Fruit fly (Drosophila melanogaster): ENCODE data around the gene Cerk.

Gene Cerk

DNA sequence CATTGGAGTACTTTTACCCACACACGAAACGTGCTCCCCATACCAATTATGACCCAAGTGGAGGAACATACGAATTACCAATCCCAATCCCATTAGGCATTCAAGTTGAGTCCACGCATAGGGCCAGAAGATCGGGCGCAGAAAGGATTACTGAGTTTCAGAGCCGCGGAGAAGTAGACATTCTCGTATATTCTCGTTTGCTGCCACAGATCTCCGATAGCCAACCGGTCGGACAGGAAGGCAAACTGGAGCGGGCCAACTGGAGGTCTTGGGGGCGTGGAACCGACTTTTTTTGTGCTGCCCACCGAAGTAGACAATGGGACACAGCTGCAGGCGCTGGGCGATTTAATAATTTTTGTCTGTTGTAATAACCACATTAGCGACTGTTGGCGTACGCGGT lies 20.9 kb upstream of the Cerk start:
- no peak for TF ChIP-seq EcR (GFP tag; optimal IDR thresholded peaks at IDR 0.05)
- no peak for TF ChIP-seq psq (optimal IDR thresholded peaks at IDR 0.05)
- TF ChIP-seq pan (optimal IDR thresholded peaks at IDR 0.05) = no peak
- no peak for TF ChIP-seq Dll (optimal IDR thresholded peaks at IDR 0.05)
- TF ChIP-seq usp (GFP tag; optimal IDR thresholded peaks at IDR 0.05) = no peak
- no peak for TF ChIP-seq CG8478 (optimal IDR thresholded peaks at IDR 0.05)

DNA sequence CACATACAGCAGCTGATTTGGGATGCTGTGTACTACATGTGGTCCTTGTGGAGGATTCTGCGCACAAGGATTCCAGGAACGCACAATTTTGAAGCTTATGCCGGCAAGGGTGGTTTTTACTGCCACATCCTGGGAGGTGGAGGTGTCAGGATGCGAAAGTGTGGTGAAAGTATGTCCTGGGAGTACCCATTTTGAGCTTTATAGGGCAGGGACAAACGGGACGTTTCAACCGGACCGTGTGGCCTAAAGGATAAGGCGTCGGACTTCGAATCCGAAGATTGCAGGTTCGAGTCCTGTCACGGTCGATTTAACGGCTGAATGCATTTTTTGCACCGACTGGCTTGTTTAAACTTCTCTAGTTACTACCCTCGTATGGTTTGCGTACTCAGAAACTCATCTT lies 19.9 kb upstream of the Cerk start:
- TF ChIP-seq Dll (optimal IDR thresholded peaks at IDR 0.05) (no peak), usp (GFP tag; optimal IDR thresholded peaks at IDR 0.05) (no peak), psq (optimal IDR thresholded peaks at IDR 0.05) (no peak), pan (optimal IDR thresholded peaks at IDR 0.05) (no peak), EcR (GFP tag; optimal IDR thresholded peaks at IDR 0.05) (no peak), CG8478 (optimal IDR thresholded peaks at IDR 0.05) (no peak)

DNA sequence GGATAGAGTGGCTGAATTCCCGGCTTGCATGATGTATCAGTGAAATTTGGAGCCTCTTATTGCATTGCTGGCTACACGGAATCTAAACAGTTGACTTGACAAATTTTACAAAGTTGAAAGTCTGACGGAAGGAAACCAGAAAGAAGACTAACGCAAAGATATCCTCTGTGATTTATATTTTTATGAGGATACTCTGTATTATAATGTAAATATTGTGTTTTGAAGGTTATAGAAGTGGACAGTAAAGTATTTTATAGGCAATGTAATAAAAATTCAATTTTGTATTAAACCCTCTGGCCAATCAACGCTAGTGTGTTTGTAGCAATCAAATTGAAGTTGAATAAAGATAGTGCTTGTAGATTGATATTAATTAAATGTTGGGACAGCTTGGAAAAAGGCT lies 19.5 kb upstream of the Cerk start, which contains the start of gene CG14668:
CG14668 (minus strand) TSS at position 101 of the 400 bp plus-strand sequence.
- TF ChIP-seq usp (GFP tag; optimal IDR thresholded peaks at IDR 0.05) (no peak), pan (optimal IDR thresholded peaks at IDR 0.05) (no peak), Dll (optimal IDR thresholded peaks at IDR 0.05) (no peak), psq (optimal IDR thresholded peaks at IDR 0.05) (no peak), CG8478 (optimal IDR thresholded peaks at IDR 0.05) (no peak)

DNA sequence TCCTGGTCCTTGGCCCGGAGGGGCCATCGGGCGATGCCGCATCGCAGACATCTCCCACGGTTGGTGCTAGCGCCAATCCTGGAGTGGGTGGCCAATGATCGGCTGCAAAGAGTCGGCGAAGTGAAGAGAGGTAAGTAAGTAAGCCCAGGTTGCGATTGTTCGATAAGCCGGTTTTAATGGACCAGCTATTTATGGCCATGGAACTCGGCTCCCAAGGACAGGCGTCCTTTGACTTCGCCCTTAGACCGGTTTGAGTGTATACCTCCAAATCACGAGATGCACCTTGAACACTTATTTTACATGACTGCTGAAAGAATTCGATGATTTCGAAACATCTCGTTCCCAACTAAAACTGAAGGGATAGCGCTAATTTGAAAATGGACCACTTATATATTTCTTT lies 17.7 kb upstream of the Cerk start:
- TF ChIP-seq psq (optimal IDR thresholded peaks at IDR 0.05) = no peak
- TF ChIP-seq usp (GFP tag; optimal IDR thresholded peaks at IDR 0.05) = no peak
- TF ChIP-seq Dll (optimal IDR thresholded peaks at IDR 0.05) = no peak
- TF ChIP-seq pan (optimal IDR thresholded peaks at IDR 0.05) = no peak
- TF ChIP-seq CG8478 (optimal IDR thresholded peaks at IDR 0.05) = no peak
- TF ChIP-seq EcR (GFP tag; optimal IDR thresholded peaks at IDR 0.05) = no peak

DNA sequence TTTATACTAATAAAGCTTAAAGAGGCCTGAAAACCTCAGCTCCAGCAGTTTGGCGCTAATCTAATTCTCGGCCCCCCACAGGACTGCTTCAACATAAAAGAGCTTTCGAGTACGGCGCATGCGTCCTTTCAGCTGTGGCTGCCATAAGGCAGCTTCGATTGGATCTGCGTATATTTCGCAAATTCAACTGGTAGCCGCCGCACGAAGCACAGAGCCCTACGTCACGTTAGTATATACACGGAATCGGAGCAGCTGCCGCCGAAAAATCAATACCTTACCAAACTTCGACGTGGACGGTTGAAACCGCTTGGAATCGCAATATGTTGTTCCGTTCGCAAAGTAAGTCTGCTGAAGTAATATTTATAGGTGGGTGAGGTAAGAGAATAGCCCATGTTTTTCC lies 8.5 kb upstream of the Cerk start, which contains the start of gene 7B2:
7B2 (plus strand) TSS at position 169 of the 400 bp plus-strand sequence.
- TF ChIP-seq EcR (GFP tag; optimal IDR thresholded peaks at IDR 0.05) = no peak
- TF ChIP-seq usp (GFP tag; optimal IDR thresholded peaks at IDR 0.05) = no peak
- no peak for TF ChIP-seq CG8478 (optimal IDR thresholded peaks at IDR 0.05)
- no peak for TF ChIP-seq Dll (optimal IDR thresholded peaks at IDR 0.05)
- TF ChIP-seq pan (optimal IDR thresholded peaks at IDR 0.05) = no peak
- no peak for TF ChIP-seq psq (optimal IDR thresholded peaks at IDR 0.05)

DNA sequence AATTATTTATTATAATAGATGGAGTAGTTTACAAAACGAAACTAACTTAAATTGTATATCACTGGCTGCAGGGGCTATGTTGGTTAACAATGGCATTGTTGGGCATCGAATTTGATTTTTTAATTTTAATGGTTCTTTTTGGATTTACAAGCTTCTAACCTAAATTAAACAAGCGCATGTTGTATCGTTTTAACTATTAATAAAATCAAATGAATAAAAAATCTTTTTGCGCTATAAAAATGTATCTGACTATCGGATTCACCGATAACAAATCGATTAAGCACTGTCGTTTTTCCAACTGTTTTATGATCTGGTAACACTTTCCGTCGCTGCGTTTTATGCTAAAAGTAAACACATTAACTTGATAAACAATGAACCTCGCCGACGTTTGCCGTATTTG lies 6.6 kb upstream of the Cerk start, which contains the start of the genes hd and CG14667:
hd (minus strand) TSS at position 243 of the 400 bp plus-strand sequence.
CG14667 (plus strand) TSS at position 303 of the 400 bp plus-strand sequence.
- TF ChIP-seq Dll (optimal IDR thresholded peaks at IDR 0.05) (no peak), EcR (GFP tag; optimal IDR thresholded peaks at IDR 0.05) (no peak), usp (GFP tag; optimal IDR thresholded peaks at IDR 0.05) (no peak), psq (optimal IDR thresholded peaks at IDR 0.05) (no peak), CG8478 (optimal IDR thresholded peaks at IDR 0.05) (no peak), pan (optimal IDR thresholded peaks at IDR 0.05) (no peak)

DNA sequence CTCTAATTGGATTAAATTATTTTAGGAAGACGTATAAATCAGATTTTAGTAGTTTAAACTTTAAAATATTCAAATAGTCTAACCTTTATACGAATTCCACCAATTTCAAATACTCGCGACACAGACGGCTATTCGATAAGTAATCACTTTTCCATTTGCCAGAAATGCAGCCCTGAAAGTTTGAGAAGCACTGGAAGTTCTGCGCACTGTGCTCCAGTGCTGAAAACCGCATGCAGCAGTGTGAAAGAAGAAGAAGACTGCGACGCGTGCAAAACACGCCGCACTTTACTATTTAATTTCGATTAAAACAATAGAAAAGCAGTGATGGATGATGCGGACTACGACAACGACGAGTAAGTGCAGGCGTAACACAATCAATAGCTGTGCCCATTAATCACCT lies 3.5 kb upstream of the Cerk start, which contains the start of gene Polr2F:
Polr2F (plus strand) TSS at position 233 of the 400 bp plus-strand sequence.
- TF ChIP-seq EcR (GFP tag; optimal IDR thresholded peaks at IDR 0.05) = no peak
- TF ChIP-seq psq (optimal IDR thresholded peaks at IDR 0.05) = peak; percentile 28

DNA sequence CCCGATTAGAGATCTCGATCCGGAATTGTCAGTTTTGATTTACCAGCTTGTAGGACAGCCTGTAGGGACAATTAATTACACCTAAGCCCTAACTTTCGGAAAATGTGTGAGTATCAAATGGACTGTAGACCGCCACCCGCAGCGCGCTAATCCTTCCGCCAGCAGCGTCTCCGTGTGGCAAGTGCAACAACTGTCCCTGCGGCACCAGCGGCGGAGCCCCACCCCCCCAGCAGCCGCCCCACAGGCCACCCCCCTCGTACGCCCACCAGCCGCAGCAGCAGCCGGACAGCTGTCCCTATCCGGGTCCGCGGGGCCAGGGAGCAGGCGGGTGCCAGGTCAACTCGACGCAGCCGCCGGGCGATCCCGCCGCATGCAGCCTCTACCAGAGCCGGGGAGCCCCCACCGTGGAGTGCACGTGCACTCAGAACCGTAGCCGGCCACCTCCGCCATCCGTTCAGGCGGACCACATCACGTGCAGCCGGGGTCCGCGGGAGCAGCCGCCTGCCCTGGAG lies 1.4 kb upstream of the Cerk start, which contains the start of the genes CG31542 and CG34277:
CG31542 (plus strand) TSS at position 51 of the 512 bp plus-strand sequence.
CG34277 (plus strand) TSS at position 51 of the 512 bp plus-strand sequence.
- TF ChIP-seq usp (GFP tag; optimal IDR thresholded peaks at IDR 0.05) (no peak), Dll (optimal IDR thresholded peaks at IDR 0.05) (no peak), EcR (GFP tag; optimal IDR thresholded peaks at IDR 0.05) (no peak), pan (optimal IDR thresholded peaks at IDR 0.05) (no peak), psq (optimal IDR thresholded peaks at IDR 0.05) (no peak), CG8478 (optimal IDR thresholded peaks at IDR 0.05) (no peak)

DNA sequence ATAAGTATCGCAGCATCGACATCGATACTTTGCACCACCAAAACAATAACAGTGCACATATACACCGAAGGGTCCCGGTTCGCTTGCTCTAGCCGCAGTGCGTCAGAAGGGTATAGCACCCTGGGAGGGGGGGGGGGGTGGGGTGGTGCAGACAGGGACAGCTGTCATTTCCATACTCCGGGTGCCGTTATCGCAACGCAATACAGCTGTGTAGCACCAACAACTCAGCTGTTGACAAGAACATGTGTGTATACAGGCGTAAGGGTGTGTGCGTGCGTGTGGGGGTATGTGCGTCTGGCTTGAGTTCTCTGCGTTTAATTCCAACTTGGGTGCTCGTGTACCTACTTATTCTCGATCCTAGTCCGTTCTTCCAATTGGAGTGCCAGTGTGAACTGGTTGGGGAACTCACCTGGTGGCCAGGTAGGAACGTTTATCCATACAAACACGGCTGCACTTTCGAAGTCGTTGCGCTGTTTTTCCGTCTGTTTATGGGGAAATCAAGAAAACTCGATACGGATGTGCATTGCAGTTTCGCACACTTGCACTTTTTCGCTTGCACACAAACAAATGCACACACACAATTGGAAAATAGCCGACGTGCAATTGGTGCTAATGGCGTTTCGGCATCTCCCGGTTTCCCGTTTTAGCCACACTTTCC lies 465 bp downstream of the Cerk start:
- no peak for TF ChIP-seq usp (GFP tag; optimal IDR thresholded peaks at IDR 0.05)
- no peak for TF ChIP-seq CG8478 (optimal IDR thresholded peaks at IDR 0.05)
- no peak for TF ChIP-seq Dll (optimal IDR thresholded peaks at IDR 0.05)
- TF ChIP-seq EcR (GFP tag; optimal IDR thresholded peaks at IDR 0.05) = no peak
- TF ChIP-seq psq (optimal IDR thresholded peaks at IDR 0.05) = no peak
- TF ChIP-seq pan (optimal IDR thresholded peaks at IDR 0.05) = no peak

DNA sequence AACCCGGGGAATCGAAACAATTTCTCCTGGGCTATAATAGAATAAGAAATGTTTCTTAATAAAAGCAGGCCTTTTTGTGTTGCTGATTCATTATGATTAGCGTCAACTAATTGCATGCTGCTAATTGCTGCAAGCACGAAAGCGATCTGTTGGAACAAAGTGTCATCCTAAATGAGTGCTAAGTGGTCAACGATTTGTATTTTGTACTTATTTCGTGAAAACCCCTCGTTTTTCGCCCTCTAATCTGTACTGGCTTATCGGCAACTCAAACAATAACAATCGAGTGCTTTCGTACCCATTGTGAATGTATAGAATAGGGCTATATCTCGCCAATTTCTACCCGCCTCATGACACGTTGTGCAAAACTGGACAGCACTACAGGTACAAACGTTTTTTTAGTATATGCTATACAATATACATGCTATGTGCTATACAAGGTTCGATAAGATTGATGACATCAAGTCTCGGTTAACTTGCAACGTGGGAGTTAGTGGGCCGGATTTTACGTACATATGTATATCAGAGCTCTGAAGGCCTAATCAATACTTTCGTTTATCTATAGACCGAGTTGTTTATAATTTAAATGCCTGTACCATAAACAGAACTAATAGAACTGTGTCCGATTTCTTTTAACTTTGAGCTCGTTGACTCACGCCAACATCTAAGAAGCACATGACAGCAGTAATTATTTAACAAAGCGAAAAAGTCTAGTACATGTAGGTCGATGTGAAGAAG lies 3.4 kb downstream of the Cerk start:
- TF ChIP-seq usp (GFP tag; optimal IDR thresholded peaks at IDR 0.05) (no peak), CG8478 (optimal IDR thresholded peaks at IDR 0.05) (no peak), Dll (optimal IDR thresholded peaks at IDR 0.05) (no peak), psq (optimal IDR thresholded peaks at IDR 0.05) (no peak), EcR (GFP tag; optimal IDR thresholded peaks at IDR 0.05) (no peak), pan (optimal IDR thresholded peaks at IDR 0.05) (no peak)

DNA sequence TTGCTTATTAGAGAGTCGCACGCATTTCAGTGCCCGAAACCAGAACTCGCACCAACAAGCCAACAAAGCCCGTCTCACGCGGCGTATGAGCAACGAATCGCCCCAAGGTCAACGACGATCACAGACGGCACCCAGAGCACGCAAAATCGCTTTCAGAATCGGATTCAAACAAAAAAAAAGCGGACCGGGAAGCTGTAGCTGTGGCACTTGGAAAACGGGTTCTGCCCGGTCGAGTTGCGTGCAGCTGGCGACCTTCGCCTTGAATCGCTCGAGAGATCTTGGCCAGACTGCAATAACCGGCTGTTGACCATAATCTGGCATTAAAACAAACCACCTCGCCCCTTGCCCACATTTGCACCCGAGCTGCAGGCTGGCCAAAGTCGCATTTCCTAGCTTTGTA lies 4.7 kb downstream of the Cerk start:
- TF ChIP-seq usp (GFP tag; optimal IDR thresholded peaks at IDR 0.05) (no peak), EcR (GFP tag; optimal IDR thresholded peaks at IDR 0.05) (no peak), pan (optimal IDR thresholded peaks at IDR 0.05) (no peak), psq (optimal IDR thresholded peaks at IDR 0.05) (no peak), Dll (optimal IDR thresholded peaks at IDR 0.05) (no peak), CG8478 (optimal IDR thresholded peaks at IDR 0.05) (no peak)
